Worm (Caenorhabditis elegans): ENCODE results near the gene mat-3.

- TF ChIP-seq fos-1 (tag; optimal IDR thresholded peaks at IDR 0.05) (peak; percentile 81), unc-62 (GFP tag; optimal IDR thresholded peaks at IDR 0.05) (no peak), ces-1 (GFP tag; optimal IDR thresholded peaks at IDR 0.05) (no peak), jun-1 (tag; optimal IDR thresholded peaks at IDR 0.05) (peak; percentile 73), snpc-4 (tag; optimal IDR thresholded peaks at IDR 0.05) (peak; percentile 8), fkh-10 (GFP tag; optimal IDR thresholded peaks at IDR 0.05) (peak; percentile 39), ceh-82 (tag; optimal IDR thresholded peaks at IDR 0.05) (peak; percentile 1 to 81 (median 13)), ets-5 (GFP tag; IDR thresholded peaks at IDR 0.05) (no peak), nhr-28 (tag; optimal IDR thresholded peaks at IDR 0.05) (no peak), zag-1 (tag; optimal IDR thresholded peaks at IDR 0.05) (no peak), ama-1 (optimal IDR thresholded peaks at IDR 0.05) (no peak), lin-35 (GFP tag; optimal IDR thresholded peaks at IDR 0.05) (peak; percentile 74 to 83), lsy-2 (tag; optimal IDR thresholded peaks at IDR 0.05) (peak; percentile 73 to 87)
Observed at ce11 chrIII:502583-502982, 27.3 kb downstream of the mat-3 start.

Measured in whole organism, L1 larva.